Worm (Caenorhabditis elegans) whole organism, midembryonic: ENCODE results near the gene set-6.

Experiments used
- T22C8.4 ChIP-seq: fragments of 200-800 bp; sonication (Bioruptor generic); IDR thresholded peaks from 2 replicates; pipeline ENCODE4 v1.3.6; 2022; ENCODE audit warnings: missing genetic modification characterization, missing compliant biosample characterization
- cog-1 ChIP-seq: sonication (generic microtip); optimal IDR thresholded peaks from 2 replicates; lab custom pipeline; 2016; ENCODE audit warnings: missing genetic modification characterization, missing compliant biosample characterization
- flt-1 ChIP-seq: fragments of 200-800 bp; sonication (Bioruptor generic); IDR thresholded peaks from 2 replicates; pipeline ENCODE4 v1.3.6; 2022; ENCODE audit warnings: missing genetic modification characterization, missing compliant biosample characterization
- klf-2 ChIP-seq: fragments of 200-800 bp; sonication (Bioruptor generic); conservative IDR thresholded peaks from 2 replicates; pipeline ENCODE4 v1.3.6; 2022; ENCODE audit warnings: missing genetic modification reagents, missing genetic modification characterization, missing compliant biosample characterization
- med-1 ChIP-seq: sonication (generic microtip); optimal IDR thresholded peaks from 2 replicates; lab custom pipeline; 2017; ENCODE audit warnings: missing genetic modification characterization, mild to moderate bottlenecking, missing compliant biosample characterization, antibody characterized with exemption, missing genetic modification reagents; ENCODE audit not compliant: insufficient read depth
- ref-1 ChIP-seq: fragments of 200-800 bp; sonication (Bioruptor generic); conservative IDR thresholded peaks from 2 replicates; pipeline ENCODE4 v1.3.6; 2022; ENCODE audit warnings: missing genetic modification reagents, missing genetic modification characterization, missing compliant biosample characterization
- ztf-23 ChIP-seq: fragments of 200-800 bp; sonication (Bioruptor generic); IDR thresholded peaks from 2 replicates; pipeline ENCODE4 v1.3.6; 2022; ENCODE audit warnings: missing genetic modification reagents, missing genetic modification characterization, missing compliant biosample characterization
- ztf-29 ChIP-seq: fragments of 200-800 bp; sonication (Bioruptor generic); IDR thresholded peaks from 2 replicates; pipeline ENCODE4 v1.3.6; 2022; ENCODE audit warnings: missing genetic modification reagents, missing genetic modification characterization, missing compliant biosample characterization

DNA sequence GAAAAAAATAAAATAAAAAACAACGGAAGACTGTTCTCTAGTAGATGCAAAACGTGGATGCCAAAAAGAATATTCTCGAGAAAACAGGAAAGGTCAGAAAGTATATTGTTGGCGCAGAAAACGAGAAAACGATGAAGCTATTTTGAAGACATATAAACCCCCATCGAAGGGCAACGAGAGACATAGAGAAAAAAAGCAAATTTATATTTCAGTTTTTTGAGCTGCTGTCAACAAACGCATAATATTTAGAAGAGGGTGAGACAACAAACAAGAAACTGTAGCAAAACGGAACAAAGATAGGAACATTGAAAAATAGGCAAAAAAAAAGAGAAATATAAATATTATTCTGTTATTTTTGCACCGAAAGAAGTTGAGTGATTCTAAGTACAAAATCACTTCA, 17.8 kb upstream of the set-6 start:
- TF ChIP-seq med-1 (no peak), T22C8.4 (GFP tag; lab: Robert Waterston, UW) (no peak), cog-1 (tag; lab: Kevin White, UChicago) (no peak), flt-1 (GFP tag; lab: Robert Waterston, UW) (no peak), ref-1 (GFP tag; lab: Robert Waterston, UW) (no peak), ztf-23 (no peak), klf-2 (GFP tag; lab: Robert Waterston, UW) (no peak), ztf-29 (GFP tag; lab: Robert Waterston, UW) (no peak)
